Fruit fly (Drosophila melanogaster) whole organism, embryonic: Measurements from ENCODE around the gene CycB3.
A peak's percentile ranks its signal among the peaks of the same experiment; 100 is the strongest.

ENCODE experiments used
- Abd-B ChIP-seq: fragments of 200-800 bp; sonication (Bioruptor generic); optimal IDR thresholded peaks from 2 replicates; lab custom pipeline; 2018; ENCODE audit warnings: missing biosample characterization, mild to moderate bottlenecking, missing genetic modification characterization, moderate library complexity
- Bdp1 ChIP-seq: fragments of 200-800 bp; sonication (Bioruptor generic); optimal IDR thresholded peaks from 3 replicates; lab custom pipeline; 2016; ENCODE audit warnings: missing biosample characterization, missing genetic modification characterization
- CG11504 ChIP-seq: fragments of 200-800 bp; sonication (Bioruptor generic); optimal IDR thresholded peaks from 3 replicates; lab custom pipeline; 2019; ENCODE audit warnings: missing biosample characterization, mild to moderate bottlenecking, missing genetic modification characterization, moderate library complexity
- CG11695 ChIP-seq: fragments of 200-800 bp; sonication (Bioruptor generic); IDR thresholded peaks from 3 replicates; pipeline ENCODE4 v1.3.6; 2022; ENCODE audit warnings: missing biosample characterization, missing genetic modification characterization
- CG12942 ChIP-seq: fragments of 200-800 bp; sonication (Bioruptor generic); optimal IDR thresholded peaks from 3 replicates; lab custom pipeline; 2016; ENCODE audit warnings: missing biosample characterization, missing genetic modification characterization
- CG13287 ChIP-seq: fragments of 200-800 bp; sonication (Bioruptor generic); IDR thresholded peaks from 2 replicates; pipeline ENCODE4 v1.3.6; 2022; ENCODE audit warnings: missing biosample characterization, missing genetic modification characterization; ENCODE audit not compliant: partially characterized antibody
- CG13296 ChIP-seq: fragments of 200-800 bp; sonication (Bioruptor generic); optimal IDR thresholded peaks from 3 replicates; lab custom pipeline; 2018; ENCODE audit warnings: missing biosample characterization, mild to moderate bottlenecking, missing genetic modification characterization
- CG17612 ChIP-seq: fragments of 200-800 bp; sonication (Bioruptor generic); IDR thresholded peaks from 2 replicates; pipeline ENCODE4 v1.3.6; 2022; ENCODE audit warnings: missing biosample characterization, missing genetic modification characterization
- CG2116 ChIP-seq: fragments of 200-800 bp; sonication (Bioruptor generic); optimal IDR thresholded peaks from 3 replicates; lab custom pipeline; 2018; ENCODE audit warnings: missing biosample characterization, mild to moderate bottlenecking, missing genetic modification characterization
- CG6654 ChIP-seq: fragments of 200-800 bp; sonication (Bioruptor generic); optimal IDR thresholded peaks from 2 replicates; lab custom pipeline; 2017; ENCODE audit warnings: missing biosample characterization, mild to moderate bottlenecking, missing genetic modification characterization
- CG7556 ChIP-seq: fragments of 200-800 bp; sonication (Bioruptor generic); optimal IDR thresholded peaks from 2 replicates; lab custom pipeline; 2017; ENCODE audit warnings: missing biosample characterization, mild to moderate bottlenecking, missing genetic modification characterization
- CG8290 ChIP-seq, 3 experiments: fragments of 200-800 bp; sonication (Bioruptor generic); optimal IDR thresholded peaks; 2 replicates each; lab custom pipeline; 2016 to 2019; ENCODE audit warnings: missing biosample characterization in 3 of 3, missing genetic modification characterization in 3 of 3, mild to moderate bottlenecking in 2 of 3, moderate library complexity in 1 of 3
- D ChIP-seq, 2 experiments: fragments of 200-800 bp in 1 of 2; fragments of >200 bp in 1 of 2; sonication (Bioruptor generic) in 1 of 2; optimal IDR thresholded peaks; 2 replicates in 1 of 2; 3 replicates in 1 of 2; lab custom pipeline; 2017; ENCODE audit warnings: mild to moderate bottlenecking in 1 of 2, missing biosample characterization in 1 of 2, missing genetic modification characterization in 1 of 2, missing genetic modification reagents in 1 of 2
- Dbx ChIP-seq: fragments of 200-800 bp; sonication (Bioruptor generic); IDR thresholded peaks from 3 replicates; pipeline ENCODE4 v1.3.6; 2022; ENCODE audit warnings: missing biosample characterization, missing genetic modification characterization
- Dp ChIP-seq: fragments of 200-800 bp; sonication (Bioruptor generic); optimal IDR thresholded peaks from 2 replicates; lab custom pipeline; 2018; ENCODE audit warnings: missing biosample characterization, mild to moderate bottlenecking, missing genetic modification characterization, moderate library complexity
- Dref ChIP-seq: fragments of 200-800 bp; sonication (Bioruptor generic); IDR thresholded peaks from 2 replicates; pipeline ENCODE4 v1.3.6; 2022; ENCODE audit warnings: missing biosample characterization, missing genetic modification characterization
- E2f2 ChIP-seq: fragments of 200-800 bp; sonication (Bioruptor generic); IDR thresholded peaks from 2 replicates; pipeline ENCODE4 v1.3.6; 2022; ENCODE audit warnings: missing biosample characterization, missing genetic modification characterization
- Fer3 ChIP-seq: fragments of 200-800 bp; sonication (Bioruptor generic); optimal IDR thresholded peaks from 2 replicates; lab custom pipeline; 2018; ENCODE audit warnings: missing biosample characterization, mild to moderate bottlenecking, missing genetic modification characterization, moderate library complexity
- H15 ChIP-seq: fragments of 200-800 bp; sonication (Bioruptor generic); IDR thresholded peaks from 3 replicates; pipeline ENCODE4 v1.3.6; 2022; ENCODE audit warnings: missing biosample characterization, missing genetic modification characterization
- HLH54F ChIP-seq: fragments of 200-800 bp; sonication (Bioruptor generic); optimal IDR thresholded peaks from 3 replicates; lab custom pipeline; 2016; ENCODE audit warnings: missing biosample characterization, missing genetic modification characterization
- Lpt ChIP-seq: fragments of >200 bp; optimal IDR thresholded peaks from 2 replicates; lab custom pipeline; 2018; ENCODE audit warnings: missing biosample characterization, missing genetic modification characterization
- MESR4 ChIP-seq: fragments of 200-800 bp; sonication (Bioruptor generic); optimal IDR thresholded peaks from 2 replicates; lab custom pipeline; 2018; ENCODE audit warnings: missing biosample characterization, mild to moderate bottlenecking, missing genetic modification characterization, moderate library complexity
- MTF-1 ChIP-seq: fragments of 200-800 bp; sonication (Bioruptor generic); optimal IDR thresholded peaks from 2 replicates; lab custom pipeline; 2018; ENCODE audit warnings: missing biosample characterization, mild to moderate bottlenecking, missing genetic modification characterization, borderline replicate concordance
- Med ChIP-seq: fragments of 200-800 bp; sonication (Bioruptor generic); peaks from one replicate; lab custom pipeline; 2016; ENCODE audit warnings: missing biosample characterization, missing genetic modification characterization, mild to moderate bottlenecking, inconsistent platforms, moderate library complexity
- NC2α ChIP-seq: fragments of 200-800 bp; sonication (Bioruptor generic); optimal IDR thresholded peaks from 2 replicates; lab custom pipeline; 2016; ENCODE audit warnings: missing biosample characterization, missing genetic modification characterization
- Pdp1 ChIP-seq, 2 experiments: fragments of 200-800 bp; sonication (Bioruptor generic); optimal IDR thresholded peaks; 3 replicates each; lab custom pipeline; 2016; ENCODE audit warnings: missing biosample characterization in 2 of 2, missing genetic modification characterization in 2 of 2, mild to moderate bottlenecking in 1 of 2, moderate library complexity in 1 of 2
- Usf ChIP-seq: fragments of 200-800 bp; sonication (Bioruptor generic); optimal IDR thresholded peaks from 2 replicates; lab custom pipeline; 2017; ENCODE audit warnings: missing genotype, missing biosample characterization, missing genetic modification characterization
- YL-1 ChIP-seq: fragments of 200-800 bp; sonication (Bioruptor generic); optimal IDR thresholded peaks from 3 replicates; lab custom pipeline; 2017; ENCODE audit warnings: missing biosample characterization, mild to moderate bottlenecking, missing genetic modification characterization
- ac ChIP-seq: fragments of 200-800 bp; sonication (Bioruptor generic); optimal IDR thresholded peaks from 3 replicates; lab custom pipeline; 2017; ENCODE audit warnings: missing biosample characterization, mild to moderate bottlenecking, missing genetic modification characterization
- bcd ChIP-seq: fragments of 200-800 bp; sonication (Bioruptor generic); optimal IDR thresholded peaks from 2 replicates; lab custom pipeline; 2017; ENCODE audit warnings: missing biosample characterization, mild to moderate bottlenecking, missing genetic modification characterization
- cad ChIP-seq: fragments of >200 bp; optimal IDR thresholded peaks from 2 replicates; lab custom pipeline; 2017; ENCODE audit warnings: missing biosample characterization, missing genetic modification characterization
- cg ChIP-seq: fragments of 200-800 bp; sonication (Bioruptor generic); optimal IDR thresholded peaks from 3 replicates; lab custom pipeline; 2019; ENCODE audit warnings: missing biosample characterization, mild to moderate bottlenecking, missing genetic modification characterization, moderate library complexity
- dati ChIP-seq: fragments of 200-800 bp; sonication (Bioruptor generic); IDR thresholded peaks from 2 replicates; pipeline ENCODE4 v1.3.6; 2022; ENCODE audit warnings: missing biosample characterization, missing genetic modification characterization
- disco-r ChIP-seq: fragments of 200-800 bp; sonication (Bioruptor generic); optimal IDR thresholded peaks from 2 replicates; lab custom pipeline; 2016; ENCODE audit warnings: missing biosample characterization, missing genetic modification characterization
- dm ChIP-seq: fragments of 200-800 bp; sonication (Bioruptor generic); optimal IDR thresholded peaks from 3 replicates; lab custom pipeline; 2016; ENCODE audit warnings: missing biosample characterization, missing genetic modification characterization
- ewg ChIP-seq: fragments of 200-800 bp; sonication (Bioruptor generic); optimal IDR thresholded peaks from 3 replicates; lab custom pipeline; 2017; ENCODE audit warnings: mild to moderate bottlenecking, missing biosample characterization, missing genetic modification reagents, missing genetic modification characterization
- fru ChIP-seq: fragments of >200 bp; optimal IDR thresholded peaks from 2 replicates; lab custom pipeline; 2017
- hth ChIP-seq: fragments of >200 bp; optimal IDR thresholded peaks from 2 replicates; lab custom pipeline; 2017; ENCODE audit warnings: inconsistent platforms
- ind ChIP-seq: fragments of 200-800 bp; sonication (Bioruptor generic); optimal IDR thresholded peaks from 3 replicates; lab custom pipeline; 2016; ENCODE audit warnings: missing biosample characterization, missing genetic modification characterization
- maf-S ChIP-seq: fragments of 200-800 bp; sonication (Bioruptor generic); optimal IDR thresholded peaks from 2 replicates; lab custom pipeline; 2016; ENCODE audit warnings: missing biosample characterization, missing genetic modification characterization
- nerfin-1 ChIP-seq: fragments of 200-800 bp; sonication (Bioruptor generic); optimal IDR thresholded peaks from 3 replicates; lab custom pipeline; 2019; ENCODE audit warnings: missing biosample characterization, mild to moderate bottlenecking, missing genetic modification characterization, moderate library complexity
- onecut ChIP-seq: fragments of 200-800 bp; sonication (Bioruptor generic); IDR thresholded peaks from 2 replicates; pipeline ENCODE4 v1.3.6; 2022; ENCODE audit warnings: missing biosample characterization, missing genetic modification characterization
- run ChIP-seq: fragments of 200-800 bp; sonication (Bioruptor generic); optimal IDR thresholded peaks from 3 replicates; lab custom pipeline; 2018; ENCODE audit warnings: missing biosample characterization, mild to moderate bottlenecking, missing genetic modification characterization
- sd ChIP-seq: fragments of 200-800 bp; sonication (Bioruptor generic); optimal IDR thresholded peaks from 3 replicates; lab custom pipeline; 2018; ENCODE audit warnings: missing biosample characterization, mild to moderate bottlenecking, missing genetic modification characterization, moderate library complexity
- sqz ChIP-seq: fragments of 200-800 bp; sonication (Bioruptor generic); optimal IDR thresholded peaks from 3 replicates; lab custom pipeline; 2018; ENCODE audit warnings: missing biosample characterization, mild to moderate bottlenecking, missing genetic modification characterization
- ttk ChIP-seq: fragments of 200-800 bp; sonication (Bioruptor generic); IDR thresholded peaks from 2 replicates; pipeline ENCODE4 v2.1.2; 2022; ENCODE audit warnings: missing biosample characterization, missing genetic modification characterization
- vvl ChIP-seq: fragments of 200-800 bp; sonication (Bioruptor generic); IDR thresholded peaks from 2 replicates; pipeline ENCODE4 v1.3.6; 2022; ENCODE audit warnings: missing biosample characterization, missing genetic modification characterization
- wek ChIP-seq: fragments of 200-800 bp; sonication (Bioruptor generic); optimal IDR thresholded peaks from 3 replicates; lab custom pipeline; 2018; ENCODE audit warnings: missing biosample characterization, mild to moderate bottlenecking, missing genetic modification characterization, moderate library complexity
- zfh1 ChIP-seq: fragments of 200-800 bp; sonication (Bioruptor generic); IDR thresholded peaks from 3 replicates; pipeline ENCODE4 v1.3.6; 2022; ENCODE audit warnings: missing biosample characterization, missing genetic modification characterization

The CycB3 gene

DNA sequence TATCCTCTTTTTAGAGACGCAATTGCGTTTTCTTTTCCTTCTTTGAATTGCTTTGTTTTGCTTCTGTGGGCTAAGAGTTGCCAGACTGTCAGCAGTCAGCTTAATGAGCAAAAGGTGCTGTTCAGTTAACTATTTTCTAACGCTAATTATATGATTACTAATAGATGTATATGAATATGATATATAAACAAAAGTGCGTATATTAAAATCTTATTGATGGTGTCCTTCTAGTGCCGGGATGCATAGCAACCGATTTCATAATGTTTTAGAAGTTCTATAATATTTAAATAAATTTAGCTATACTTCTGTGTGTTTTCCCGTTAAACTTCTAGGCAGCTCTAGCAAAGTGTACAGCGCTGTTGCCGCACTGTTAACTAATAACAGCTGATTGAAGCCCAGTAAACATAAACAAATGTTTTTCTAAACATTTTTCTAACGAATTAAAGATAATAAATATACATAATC is 40.7 kb downstream of the CycB3 start, which contains the start of the genes Kaz and CG43273 (continued):
- TF ChIP-seq sd (tag; lab: Kevin White, UChicago) (no peak), ttk (GFP tag; lab: Robert Waterston, UW) (no peak), CG8290 (GFP tag; optimal IDR thresholded peaks at IDR 0.05; lab: Kevin White, UChicago) (peak; percentile 12), CG8290 (tag; optimal IDR thresholded peaks at IDR 0.05; lab: Kevin White, UChicago) (no peak), ind (GFP tag; lab: Kevin White, UChicago) (peak; percentile 56), D (optimal IDR thresholded peaks at IDR 0.05; lab: Kevin White, UChicago) (no peak), D (GFP tag; optimal IDR thresholded peaks at IDR 0.05; lab: Kevin White, UChicago) (no peak)

DNA sequence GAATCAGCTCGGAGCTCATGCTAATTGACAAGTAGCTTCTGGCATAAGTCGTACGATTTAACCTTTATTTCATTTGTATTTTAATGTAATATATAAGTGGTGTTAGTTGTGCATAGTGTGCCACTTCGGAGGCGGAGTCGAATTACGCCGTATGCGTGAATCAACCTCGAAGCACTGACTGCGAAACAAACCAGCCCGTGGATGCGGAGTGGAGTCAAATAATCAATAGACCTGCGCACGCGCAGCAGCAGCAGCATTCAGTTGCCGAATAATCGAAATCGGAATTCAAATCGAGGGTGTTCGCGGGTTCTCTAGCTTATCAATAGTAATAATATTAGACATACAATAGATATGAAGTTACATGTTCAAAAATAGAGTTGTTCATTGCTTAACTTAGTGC is 42.4 kb downstream of the CycB3 start, which contains the start of gene RabX4:
RabX4 (minus strand) TSS at position 176 of the 400 bp plus-strand sequence.
- TF ChIP-seq H15 (GFP tag; lab: Robert Waterston, UW) = no peak
- TF ChIP-seq fru (lab: Kevin White, UChicago) = no peak
- peak; percentile 100 for TF ChIP-seq onecut (GFP tag; lab: Robert Waterston, UW)
- TF ChIP-seq run (tag; lab: Kevin White, UChicago) = no peak
- TF ChIP-seq dm = no peak
- TF ChIP-seq disco-r (GFP tag; lab: Kevin White, UChicago) = no peak
- TF ChIP-seq vvl (GFP tag; lab: Robert Waterston, UW) = no peak
- TF ChIP-seq CG11504 (tag; lab: Kevin White, UChicago) = no peak
- TF ChIP-seq Usf (GFP tag; lab: Kevin White, UChicago) = no peak
- peak; percentile 1 for TF ChIP-seq MESR4 (GFP tag; lab: Kevin White, UChicago)
- TF ChIP-seq sd (tag; lab: Kevin White, UChicago) = no peak
- no peak for TF ChIP-seq wek (GFP tag; lab: Kevin White, UChicago)
- TF ChIP-seq HLH54F (GFP tag; lab: Kevin White, UChicago) = no peak
- no peak for TF ChIP-seq NC2α (GFP tag; lab: Kevin White, UChicago)
- TF ChIP-seq E2f2 (GFP tag; lab: Robert Waterston, UW) = peak; percentile 59
- peak; percentile 6; the same call in 1 of the 3 replicates for TF ChIP-seq CG11695
- TF ChIP-seq sqz (GFP tag; lab: Kevin White, UChicago) = no peak
- no peak for TF ChIP-seq CG6654
- no peak for TF ChIP-seq Fer3
- TF ChIP-seq MTF-1 (GFP tag; lab: Kevin White, UChicago) = no peak
- no peak for TF ChIP-seq CG7556
- peak; percentile 42 for TF ChIP-seq YL-1
- no peak for TF ChIP-seq CG12942 (GFP tag; lab: Kevin White, UChicago)
- no peak for TF ChIP-seq CG2116 (GFP tag; lab: Kevin White, UChicago)
- TF ChIP-seq D (optimal IDR thresholded peaks at IDR 0.05; lab: Kevin White, UChicago) = no peak
- no peak for TF ChIP-seq D (GFP tag; optimal IDR thresholded peaks at IDR 0.05; lab: Kevin White, UChicago)
- no peak for TF ChIP-seq Dbx (GFP tag; lab: Robert Waterston, UW)
- no peak for TF ChIP-seq bcd
- TF ChIP-seq CG13296 (GFP tag; lab: Kevin White, UChicago) = no peak
- no peak for TF ChIP-seq CG13287 (GFP tag; lab: Robert Waterston, UW)
- TF ChIP-seq maf-S = no peak
- TF ChIP-seq Med = peak; percentile 53
- no peak for TF ChIP-seq hth (lab: Kevin White, UChicago)
- TF ChIP-seq Dref (GFP tag; lab: Robert Waterston, UW) = peak; percentile 48
- TF ChIP-seq zfh1 (GFP tag; lab: Robert Waterston, UW) = no peak
- TF ChIP-seq cg (GFP tag; lab: Kevin White, UChicago) = no peak
- TF ChIP-seq Bdp1 (GFP tag; lab: Kevin White, UChicago) = no peak
- no peak for TF ChIP-seq Lpt
- TF ChIP-seq dati (GFP tag; lab: Robert Waterston, UW) = no peak
- no peak for TF ChIP-seq ac
- TF ChIP-seq CG17612 (GFP tag; lab: Robert Waterston, UW) = no peak
- TF ChIP-seq ewg (GFP tag; lab: Kevin White, UChicago) = peak; percentile 99
- TF ChIP-seq Abd-B = no peak
- TF ChIP-seq nerfin-1 = peak; percentile 30
- no peak for TF ChIP-seq Pdp1 (GFP tag; optimal IDR thresholded peaks at IDR 0.05; lab: Kevin White, UChicago)
- TF ChIP-seq cad = no peak
- TF ChIP-seq Dp (GFP tag; lab: Kevin White, UChicago) = peak; percentile 48
